Worm (Caenorhabditis elegans) whole organism, L4 larva: Measurements from ENCODE around the gene F22F7.4.
A peak's percentile ranks its signal among the peaks of the same experiment; 100 is the strongest.

Source experiments
- dve-1 ChIP-seq: sonication (generic microtip); optimal IDR thresholded peaks from 2 replicates; lab custom pipeline; 2017; ENCODE audit warnings: antibody characterized with exemption, mild to moderate bottlenecking, missing genetic modification characterization, missing compliant biosample characterization; ENCODE audit not compliant: insufficient read depth
- lin-29 ChIP-seq: fragments of 200-800 bp; sonication (Bioruptor generic); IDR thresholded peaks from 2 replicates; pipeline ENCODE4 v1.3.6; 2022; ENCODE audit warnings: missing genetic modification reagents, missing genetic modification characterization, missing compliant biosample characterization
- nhr-28 ChIP-seq: fragments of 150-350 bp; optimal IDR thresholded peaks from 2 replicates; lab custom pipeline; 2014; ENCODE audit warnings: missing biosample characterization, missing genetic modification characterization

The F22F7.4 gene

ce11 chrV:2054254-2054653 is 51.6 kb downstream of the F22F7.4 start:
- TF ChIP-seq dve-1 (tag; lab: Kevin White, UChicago) = peak; percentile 7
- peak; percentile 72 for TF ChIP-seq nhr-28
- TF ChIP-seq lin-29 (GFP tag; lab: Robert Waterston, UW) = no peak
- TF ChIP-seq, all 104 proteins: peak for 2
